Worm (Caenorhabditis elegans) whole organism, L4/young adult: ENCODE measurements around the gene T19H12.15.

Experiments
- W03F9.2 ChIP-seq: fragments of 150-350 bp; optimal IDR thresholded peaks from 2 replicates; lab custom pipeline; 2014; ENCODE audit warnings: missing biosample characterization, missing genetic modification characterization
- dao-5 ChIP-seq: sonication (generic microtip); optimal IDR thresholded peaks from 2 replicates; lab custom pipeline; 2016; ENCODE audit warnings: missing genotype, missing genetic modification characterization, moderate library complexity, missing compliant biosample characterization
- him-1 ChIP-seq: sonication (generic microtip); optimal IDR thresholded peaks from 2 replicates; lab custom pipeline; 2016; ENCODE audit warnings: missing genotype, missing genetic modification reagents, missing genetic modification characterization, missing compliant biosample characterization

T19H12.15 gene

DNA sequence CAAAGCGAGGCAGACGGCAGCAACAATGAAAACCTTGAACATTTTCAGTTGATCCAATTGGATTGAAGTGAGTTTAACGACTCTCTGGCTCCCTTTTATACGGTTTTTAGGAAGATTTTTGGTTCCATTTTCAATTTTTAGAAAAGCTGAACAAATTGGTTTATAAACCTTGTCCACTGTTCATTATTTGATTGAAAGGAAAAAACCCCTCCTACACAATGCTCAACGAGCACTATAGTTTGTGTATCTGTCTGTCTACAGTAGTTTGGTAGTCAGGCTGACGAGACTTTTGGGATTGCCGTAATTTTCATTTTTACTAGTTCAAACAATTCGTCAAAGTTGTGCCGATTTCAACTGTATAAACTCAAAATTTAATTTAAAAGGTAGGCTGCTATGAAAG, at the start of gene T19H12.15:
Gene T19H12.15, minus strand, starts transcription at position 101 of the 400 bp plus-strand sequence.
- TF ChIP-seq dao-5 (tag; lab: Kevin White, UChicago) (no peak), W03F9.2 (tag; lab: Kevin White, UChicago) (no peak), him-1 (tag; lab: Kevin White, UChicago) (no peak)

ce11 chrV:4926371-4926770, 47.2 kb upstream of the T19H12.15 start, which contains the start of gene srh-21:
TSS of gene srh-21 (plus strand) at chrV:4926671.
- TF ChIP-seq W03F9.2 (tag; lab: Kevin White, UChicago): no peak
- TF ChIP-seq him-1 (tag; lab: Kevin White, UChicago): no peak
- TF ChIP-seq dao-5 (tag; lab: Kevin White, UChicago): no peak

- TF ChIP-seq dao-5 (tag; lab: Kevin White, UChicago) (no peak), him-1 (tag; lab: Kevin White, UChicago) (no peak), W03F9.2 (tag; lab: Kevin White, UChicago) (no peak)
These were observed 45.5 kb upstream of the T19H12.15 start, which contains the start of gene srh-20 for ce11 chrV:4924618-4925017. TSS of gene srh-20 (plus strand) at chrV:4924918.

DNA sequence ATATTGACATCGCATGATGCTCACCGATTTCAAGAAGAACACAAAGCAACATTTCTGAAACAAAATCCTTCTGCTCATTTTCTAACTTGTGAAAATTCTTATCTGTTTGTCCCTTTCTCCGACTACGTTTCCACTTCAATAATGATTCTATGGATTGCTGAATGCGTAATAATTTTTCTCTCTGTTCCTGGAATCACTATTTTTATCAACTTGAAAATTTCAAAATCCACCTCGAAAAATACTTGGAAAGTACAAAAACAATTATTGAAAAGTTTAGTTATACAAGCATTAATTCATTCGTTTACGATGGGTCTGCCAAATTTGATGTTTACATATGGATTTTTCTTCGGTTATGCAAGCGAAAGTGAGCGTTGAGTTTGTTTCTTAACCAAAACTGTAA, 42.9 kb upstream of the T19H12.15 start, which contains the start of gene srh-22:
Gene srh-22, plus strand, starts transcription at position 301 of the 400 bp plus-strand sequence.
- TF ChIP-seq him-1 (tag; lab: Kevin White, UChicago): no peak
- TF ChIP-seq W03F9.2 (tag; lab: Kevin White, UChicago): no peak
- TF ChIP-seq dao-5 (tag; lab: Kevin White, UChicago): no peak

ce11 chrV:4920690-4921152, 41.6 kb upstream of the T19H12.15 start, which contains the start of the genes C02E7.8 and srh-23:
TSS of gene C02E7.8 (minus strand) at chrV:4920790.
TSS of gene srh-23 (plus strand) at chrV:4921102.
- TF ChIP-seq him-1 (tag; lab: Kevin White, UChicago) (no peak), dao-5 (tag; lab: Kevin White, UChicago) (no peak), W03F9.2 (tag; lab: Kevin White, UChicago) (no peak)

DNA sequence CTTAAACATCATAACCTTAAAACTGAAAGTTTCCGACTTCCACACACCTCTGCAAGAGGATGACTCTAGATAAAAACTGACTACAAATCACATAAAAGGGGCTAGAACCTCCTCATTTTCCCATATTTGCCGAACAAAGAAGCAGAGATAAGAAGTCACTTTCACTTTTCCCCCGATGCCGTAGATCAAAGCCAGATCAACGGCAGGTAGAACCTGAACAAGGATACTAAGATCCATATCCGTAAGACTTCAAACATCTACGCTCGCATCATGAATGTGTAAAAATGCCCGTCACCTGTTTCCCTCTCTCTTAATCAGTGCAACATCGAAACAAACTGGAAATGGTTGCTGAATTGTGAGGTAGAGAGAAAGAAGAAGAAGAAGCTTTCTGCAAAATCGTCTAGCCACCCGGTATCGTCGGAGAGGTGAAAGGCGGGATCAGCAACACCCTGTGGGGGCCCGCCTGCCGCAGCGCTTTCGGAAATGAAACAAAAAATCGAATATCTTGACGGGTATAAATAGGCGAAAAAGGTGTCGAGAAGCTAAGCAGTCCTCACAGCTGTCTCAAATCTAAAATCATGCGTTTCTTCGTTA, 39.6 kb upstream of the T19H12.15 start, which contains the start of gene C02E7.6:
Gene C02E7.6, plus strand, starts transcription at position 544 of the 594 bp plus-strand sequence.
- TF ChIP-seq W03F9.2 (tag; lab: Kevin White, UChicago): no peak
- no peak for TF ChIP-seq dao-5 (tag; lab: Kevin White, UChicago)
- TF ChIP-seq him-1 (tag; lab: Kevin White, UChicago): no peak

ce11 chrV:4918091-4918624, 39.0 kb upstream of the T19H12.15 start, which contains the start of gene C02E7.7:
TSS of gene C02E7.7 (minus strand) at chrV:4918574.
- TF ChIP-seq W03F9.2 (tag; lab: Kevin White, UChicago) (no peak), him-1 (tag; lab: Kevin White, UChicago) (no peak), dao-5 (tag; lab: Kevin White, UChicago) (no peak)

DNA sequence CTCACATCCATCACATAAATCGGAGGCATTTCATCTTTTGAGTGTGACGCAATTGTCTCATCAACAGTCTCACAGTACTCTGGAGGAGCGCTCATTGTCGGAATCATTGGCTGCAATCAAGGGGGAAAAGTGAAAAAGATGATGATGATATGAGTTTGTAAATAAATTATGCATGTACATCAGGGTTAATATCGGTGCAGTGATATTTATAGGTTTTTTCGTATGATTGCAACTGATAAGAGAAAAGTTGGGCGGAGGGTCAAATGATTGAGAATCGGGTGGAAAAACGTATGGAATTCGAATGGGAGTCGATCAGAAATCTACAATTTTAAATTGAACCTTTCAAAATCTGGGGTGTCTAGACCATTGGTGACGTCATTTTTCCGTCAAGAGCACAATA, 35.7 kb upstream of the T19H12.15 start, which contains the start of gene H23N18.6:
Gene H23N18.6, minus strand, starts transcription at position 201 of the 400 bp plus-strand sequence.
- TF ChIP-seq him-1 (tag; lab: Kevin White, UChicago): no peak
- no peak for TF ChIP-seq W03F9.2 (tag; lab: Kevin White, UChicago)
- no peak for TF ChIP-seq dao-5 (tag; lab: Kevin White, UChicago)

ce11 chrV:4913853-4914252, 34.7 kb upstream of the T19H12.15 start:
- TF ChIP-seq dao-5 (tag; lab: Kevin White, UChicago) (no peak), him-1 (tag; lab: Kevin White, UChicago) (no peak), W03F9.2 (tag; lab: Kevin White, UChicago) (no peak)

DNA sequence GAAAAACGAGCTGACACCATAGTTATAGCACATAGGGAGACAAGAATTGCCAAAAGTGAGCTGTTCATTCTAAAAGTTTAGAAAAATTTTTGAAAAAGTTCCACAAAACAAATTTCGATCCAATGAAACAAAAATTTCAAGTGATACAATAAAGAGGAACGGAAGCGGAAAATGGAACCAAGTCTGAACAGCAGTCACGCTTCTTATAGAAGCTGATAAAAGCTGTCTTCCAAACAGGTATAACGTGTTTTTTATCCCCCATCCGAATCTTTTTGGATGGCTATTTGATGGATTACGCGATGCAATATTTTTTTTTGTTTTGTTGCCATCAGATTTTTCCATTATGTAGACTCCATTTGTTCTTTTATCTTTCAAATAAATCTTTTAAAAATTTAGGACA, 33.2 kb upstream of the T19H12.15 start, which contains the start of gene H23N18.5:
Gene H23N18.5, minus strand, starts transcription at position 69 of the 400 bp plus-strand sequence.
- no peak for TF ChIP-seq W03F9.2 (tag; lab: Kevin White, UChicago)

ce11 chrV:4908591-4908990, 29.4 kb upstream of the T19H12.15 start, which contains the start of gene ugt-13:
TSS of gene ugt-13 (plus strand) at chrV:4908884.
- no peak for TF ChIP-seq dao-5 (tag; lab: Kevin White, UChicago)
- no peak for TF ChIP-seq him-1 (tag; lab: Kevin White, UChicago)
- TF ChIP-seq W03F9.2 (tag; lab: Kevin White, UChicago): no peak

DNA sequence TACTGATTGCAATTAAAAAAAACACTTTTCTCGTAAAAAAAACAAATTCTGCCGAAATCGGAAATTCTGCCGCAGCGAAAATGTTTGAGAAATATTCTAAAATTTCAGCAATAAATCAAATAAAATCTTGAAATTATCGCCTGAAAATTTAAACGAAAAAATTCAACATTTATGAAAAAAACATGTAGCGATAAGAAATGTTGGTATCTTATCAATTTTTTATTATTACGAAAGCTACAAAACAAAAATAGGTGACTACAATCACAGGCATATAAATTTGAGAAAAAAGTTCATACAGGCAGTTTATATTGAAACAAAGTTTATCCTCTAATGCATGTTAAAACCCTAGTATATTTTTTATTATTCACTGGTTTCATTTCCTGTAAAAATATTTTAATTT, 26.8 kb upstream of the T19H12.15 start, which contains the start of gene ugt-14:
Gene ugt-14, plus strand, starts transcription at position 301 of the 400 bp plus-strand sequence.
- no peak for TF ChIP-seq dao-5 (tag; lab: Kevin White, UChicago)
- no peak for TF ChIP-seq W03F9.2 (tag; lab: Kevin White, UChicago)
- TF ChIP-seq him-1 (tag; lab: Kevin White, UChicago): no peak

DNA sequence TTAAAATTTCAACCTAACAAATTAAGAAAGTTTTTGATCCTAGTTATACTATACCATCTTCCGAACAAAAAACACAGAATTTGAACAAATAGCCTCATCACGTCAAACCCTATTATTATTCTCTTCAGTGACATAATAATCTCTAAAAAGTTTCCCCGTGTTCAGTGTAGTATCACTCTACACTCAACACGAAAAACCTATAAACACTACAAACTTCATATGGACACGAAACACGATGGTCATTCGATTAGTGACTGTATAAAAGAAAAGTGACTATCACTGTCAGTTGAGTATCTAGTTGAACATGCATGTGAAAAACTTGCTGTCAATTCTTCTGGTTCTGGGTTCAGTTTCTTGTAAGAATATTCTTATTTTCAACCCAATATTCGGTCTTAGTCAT, 24.5 kb upstream of the T19H12.15 start, which contains the start of gene ugt-8:
Gene ugt-8, plus strand, starts transcription at position 235 of the 400 bp plus-strand sequence.
- TF ChIP-seq W03F9.2 (tag; lab: Kevin White, UChicago) (no peak), dao-5 (tag; lab: Kevin White, UChicago) (no peak), him-1 (tag; lab: Kevin White, UChicago) (no peak)
